Worm (Caenorhabditis elegans) whole organism, L1 larva: ENCODE measurements around the gene ZK1307.1.

Experiments used
- ama-1 ChIP-seq: fragments of 150-350 bp; optimal IDR thresholded peaks from 2 replicates; lab custom pipeline; 2014
- blmp-1 ChIP-seq: fragments of 150-350 bp; optimal IDR thresholded peaks from 2 replicates; lab custom pipeline; 2014; ENCODE audit warnings: missing biosample characterization, missing genetic modification characterization
- fkh-10 ChIP-seq: sonication (generic microtip); optimal IDR thresholded peaks from 2 replicates; lab custom pipeline; 2017; ENCODE audit warnings: missing biosample characterization, missing genetic modification reagents, missing genetic modification characterization
- lin-13 ChIP-seq: fragments of 150-350 bp; optimal IDR thresholded peaks from 2 replicates; lab custom pipeline; 2014; ENCODE audit warnings: missing biosample characterization, missing genetic modification reagents, missing genetic modification characterization
- nhr-76 ChIP-seq: sonication (generic microtip); optimal IDR thresholded peaks from 2 replicates; lab custom pipeline; 2017; ENCODE audit warnings: missing biosample characterization, missing genetic modification characterization
- pqm-1 ChIP-seq: sonication (generic microtip); optimal IDR thresholded peaks from 3 replicates; lab custom pipeline; 2017; ENCODE audit warnings: missing biosample characterization, missing genetic modification characterization
- unc-62 ChIP-seq: fragments of 150-350 bp; optimal IDR thresholded peaks from 2 replicates; lab custom pipeline; 2014; ENCODE audit warnings: missing biosample characterization, missing genetic modification reagents, missing genetic modification characterization
- ztf-11 ChIP-seq, 2 experiments: sonication (generic microtip); optimal IDR thresholded peaks; 2 replicates each; lab custom pipeline; 2016 to 2017; ENCODE audit warnings: missing genetic modification characterization in 2 of 2, missing biosample characterization in 1 of 2, missing compliant biosample characterization in 1 of 2

ce11 chrII:9617039-9617901, 38.1 kb downstream of the ZK1307.1 start, which contains the start of gene hal-3:
- TF ChIP-seq pqm-1 (tag; lab: Kevin White, UChicago): no peak
- TF ChIP-seq nhr-76 (tag; lab: Kevin White, UChicago): no peak
- TF ChIP-seq lin-13 (GFP tag; lab: Kevin White, UChicago): no peak
- TF ChIP-seq ztf-11 (tag; optimal IDR thresholded peaks at IDR 0.05; lab: Kevin White, UChicago): no peak
- TF ChIP-seq fkh-10: no peak
- TF ChIP-seq blmp-1 (tag; lab: Kevin White, UChicago): no peak
- TF ChIP-seq ama-1 (lab: Kevin White, UChicago): peak; percentile 16
- TF ChIP-seq unc-62 (GFP tag; lab: Kevin White, UChicago): no peak
